Fruit fly (Drosophila melanogaster): ENCODE results near the gene CG13912.

- TF ChIP-seq pan (optimal IDR thresholded peaks at IDR 0.05) (no peak), Dll (optimal IDR thresholded peaks at IDR 0.05) (no peak), CG8478 (optimal IDR thresholded peaks at IDR 0.05) (no peak), usp (GFP tag; optimal IDR thresholded peaks at IDR 0.05) (no peak), psq (optimal IDR thresholded peaks at IDR 0.05) (no peak)
Measured at dm6 chr3L:1170611-1171010, 18.8 kb upstream of the CG13912 start.

Measured in whole organism.